Fruit fly (Drosophila melanogaster) whole organism, adult: ENCODE measurements around the gene CG31431.

ENCODE experiments used
- CG11617 ChIP-seq: fragments of 200-800 bp; sonication (Bioruptor generic); optimal IDR thresholded peaks from 2 replicates; lab custom pipeline; 2017; ENCODE audit warnings: mild to moderate bottlenecking, missing biosample characterization, missing genetic modification reagents, missing genetic modification characterization
- CG12768 ChIP-seq: fragments of 200-800 bp; sonication (Bioruptor generic); optimal IDR thresholded peaks from 2 replicates; lab custom pipeline; 2017; ENCODE audit warnings: missing biosample characterization, missing genetic modification characterization, mild to moderate bottlenecking, moderate library complexity, missing genetic modification reagents
- CG14711 ChIP-seq: fragments of 200-800 bp; sonication (Bioruptor generic); optimal IDR thresholded peaks from 2 replicates; lab custom pipeline; 2018; ENCODE audit warnings: missing biosample characterization, mild to moderate bottlenecking, missing genetic modification characterization, moderate library complexity
- CG33017 ChIP-seq: fragments of 200-800 bp; sonication (Bioruptor generic); optimal IDR thresholded peaks from 2 replicates; lab custom pipeline; 2018; ENCODE audit warnings: missing biosample characterization, mild to moderate bottlenecking, missing genetic modification characterization, moderate library complexity
- CG7101 ChIP-seq: fragments of 200-800 bp; sonication (Bioruptor generic); optimal IDR thresholded peaks from 2 replicates; lab custom pipeline; 2018; ENCODE audit warnings: missing biosample characterization, mild to moderate bottlenecking, missing genetic modification characterization, moderate library complexity
- Clk ChIP-seq: fragments of 200-800 bp; sonication (Bioruptor generic); optimal IDR thresholded peaks from 2 replicates; lab custom pipeline; 2017; ENCODE audit warnings: missing biosample characterization, missing genetic modification characterization
- Crg-1 ChIP-seq: fragments of 200-800 bp; sonication (Bioruptor generic); optimal IDR thresholded peaks from 2 replicates; lab custom pipeline; 2016; ENCODE audit warnings: missing biosample characterization, missing genetic modification characterization
- Mnt ChIP-seq: fragments of 200-800 bp; sonication (Bioruptor generic); optimal IDR thresholded peaks from 2 replicates; lab custom pipeline; 2016; ENCODE audit warnings: missing biosample characterization, mild to moderate bottlenecking, missing genetic modification characterization
- cic ChIP-seq: fragments of 200-800 bp; sonication (Bioruptor generic); optimal IDR thresholded peaks from 2 replicates; lab custom pipeline; 2017; ENCODE audit warnings: missing biosample characterization, mild to moderate bottlenecking, missing genetic modification characterization, moderate library complexity
- cnc ChIP-seq, 2 experiments: fragments of >200 bp; optimal IDR thresholded peaks; 2 replicates each; lab custom pipeline; 2017
- kay ChIP-seq: fragments of 200-800 bp; sonication (Bioruptor generic); peaks from one replicate; lab custom pipeline; 2016; ENCODE audit warnings: missing biosample characterization, missing genetic modification characterization, borderline replicate concordance
- ovo ChIP-seq: fragments of 200-800 bp; sonication (Bioruptor generic); optimal IDR thresholded peaks from 2 replicates; lab custom pipeline; 2016; ENCODE audit warnings: missing biosample characterization, missing genetic modification characterization
- pad ChIP-seq: fragments of 200-800 bp; sonication (Bioruptor generic); optimal IDR thresholded peaks from 3 replicates; lab custom pipeline; 2017; ENCODE audit warnings: missing biosample characterization, missing genetic modification characterization, mild to moderate bottlenecking, moderate library complexity, missing genetic modification reagents
- tj ChIP-seq: fragments of 200-800 bp; sonication (Bioruptor generic); optimal IDR thresholded peaks from 3 replicates; lab custom pipeline; 2017; ENCODE audit warnings: missing biosample characterization, mild to moderate bottlenecking, missing genetic modification characterization, moderate library complexity
- toe ChIP-seq: fragments of 200-800 bp; sonication (Bioruptor generic); optimal IDR thresholded peaks from 2 replicates; lab custom pipeline; 2016; ENCODE audit warnings: missing biosample characterization, missing genetic modification characterization

The CG31431 gene

dm6 chr3R:21922674-21923323 lies 52.3 kb downstream of the CG31431 start:
- TF ChIP-seq kay (GFP tag; lab: Kevin White, UChicago), result no peak
- no peak for TF ChIP-seq Mnt
- no peak for TF ChIP-seq toe (GFP tag; lab: Kevin White, UChicago)
- TF ChIP-seq CG12768 (GFP tag; lab: Kevin White, UChicago), result no peak
- no peak for TF ChIP-seq Crg-1 (GFP tag; lab: Kevin White, UChicago)
- TF ChIP-seq cnc (optimal IDR thresholded peaks at IDR 0.05; lab: Kevin White, UChicago), result no peak
- TF ChIP-seq CG33017, result no peak
- no peak for TF ChIP-seq cic (GFP tag; lab: Kevin White, UChicago)
- no peak for TF ChIP-seq ovo (GFP tag; lab: Kevin White, UChicago)
- TF ChIP-seq CG14711 (tag; lab: Kevin White, UChicago), result no peak
- TF ChIP-seq CG11617, result no peak
- no peak for TF ChIP-seq pad (GFP tag; lab: Kevin White, UChicago)
- no peak for TF ChIP-seq Clk (GFP tag; lab: Kevin White, UChicago)
- no peak for TF ChIP-seq CG7101 (tag; lab: Kevin White, UChicago)
- no peak for TF ChIP-seq tj
